Worm (Caenorhabditis elegans): Measurements from ENCODE around the gene srw-108.

- TF ChIP-seq ztf-23 (GFP tag; IDR thresholded peaks at IDR 0.05) (no peak), klf-2 (GFP tag; conservative IDR thresholded peaks at IDR 0.05) (no peak), med-1 (GFP tag; optimal IDR thresholded peaks at IDR 0.05; ENCODE audit: insufficient read depth) (no peak), cog-1 (tag; optimal IDR thresholded peaks at IDR 0.05) (no peak), flt-1 (GFP tag; IDR thresholded peaks at IDR 0.05) (no peak), tab-1 (GFP tag; IDR thresholded peaks at IDR 0.05) (no peak), ref-1 (GFP tag; conservative IDR thresholded peaks at IDR 0.05) (no peak)
Observed at ce11 chrV:576918-577317, 49.2 kb downstream of the srw-108 start.
